Worm (Caenorhabditis elegans) whole organism, young adult: Measurements from ENCODE around the gene srh-1.
"Not testable (repeated sequence)": the region's sequence is repeated elsewhere in the genome, so short reads cannot be mapped to it uniquely, and the experiment has no call there.

Source experiments
- B0035.1 ChIP-seq: sonication (generic microtip); optimal IDR thresholded peaks from 2 replicates; lab custom pipeline; 2016; ENCODE audit warnings: missing genetic modification characterization, mild to moderate bottlenecking, missing compliant biosample characterization, missing genotype, missing genetic modification reagents
- B0261.1 ChIP-seq: sonication (generic microtip); optimal IDR thresholded peaks from 2 replicates; lab custom pipeline; 2016; ENCODE audit warnings: mild to moderate bottlenecking, missing genetic modification characterization, moderate library complexity, missing compliant biosample characterization
- F23B12.7 ChIP-seq: sonication (generic microtip); optimal IDR thresholded peaks from 2 replicates; lab custom pipeline; 2017; ENCODE audit warnings: missing genetic modification characterization, mild to moderate bottlenecking, missing compliant biosample characterization, antibody characterized with exemption, moderate library complexity; ENCODE audit not compliant: insufficient read depth
- F33H1.4 ChIP-seq: fragments of 200-800 bp; sonication (Bioruptor generic); IDR thresholded peaks from 2 replicates; pipeline ENCODE4 v1.3.6; 2022; ENCODE audit warnings: missing genetic modification reagents, missing genetic modification characterization, missing compliant biosample characterization
- F57A8.1 ChIP-seq: fragments of 200-800 bp; sonication (Bioruptor generic); optimal IDR thresholded peaks from 2 replicates; lab custom pipeline; 2018; ENCODE audit warnings: mild to moderate bottlenecking, missing genetic modification characterization, moderate library complexity, missing compliant biosample characterization
- F57C9.4 ChIP-seq: sonication (generic microtip); optimal IDR thresholded peaks from 2 replicates; lab custom pipeline; 2017; ENCODE audit warnings: mild to moderate bottlenecking, missing genetic modification characterization, missing compliant biosample characterization
- T26A5.8 ChIP-seq: sonication (generic microtip); optimal IDR thresholded peaks from 2 replicates; lab custom pipeline; 2016; ENCODE audit warnings: missing genetic modification characterization, missing compliant biosample characterization
- Y53F4B.3 ChIP-seq: fragments of 200-800 bp; sonication (Bioruptor generic); IDR thresholded peaks from 2 replicates; pipeline ENCODE4 v1.3.6; 2022; ENCODE audit warnings: missing genetic modification reagents, missing genetic modification characterization, missing compliant biosample characterization
- Y79H2A.3 ChIP-seq: fragments of 200-800 bp; sonication (Bioruptor generic); conservative IDR thresholded peaks from 2 replicates; pipeline ENCODE4 v1.3.6; 2022; ENCODE audit warnings: missing genetic modification reagents, missing genetic modification characterization, missing compliant biosample characterization
- akir-1 ChIP-seq: fragments of 200-800 bp; sonication (Bioruptor generic); optimal IDR thresholded peaks from 2 replicates; lab custom pipeline; 2018; ENCODE audit warnings: mild to moderate bottlenecking, missing genetic modification characterization, moderate library complexity, missing compliant biosample characterization
- aptf-2 ChIP-seq: fragments of 200-800 bp; sonication (Bioruptor generic); conservative IDR thresholded peaks from 2 replicates; pipeline ENCODE4 v1.3.6; 2022; ENCODE audit warnings: missing genetic modification reagents, missing genetic modification characterization, missing compliant biosample characterization
- attf-3 ChIP-seq: fragments of 200-800 bp; sonication (Bioruptor generic); conservative IDR thresholded peaks from 2 replicates; pipeline ENCODE4 v1.3.6; 2022; ENCODE audit warnings: missing genetic modification reagents, missing genetic modification characterization, missing compliant biosample characterization
- ceh-79 ChIP-seq: sonication (generic microtip); optimal IDR thresholded peaks from 2 replicates; lab custom pipeline; 2017; ENCODE audit warnings: mild to moderate bottlenecking, missing genetic modification characterization, missing compliant biosample characterization
- die-1 ChIP-seq: sonication (generic microtip); optimal IDR thresholded peaks from 2 replicates; lab custom pipeline; 2016; ENCODE audit warnings: missing genotype, mild to moderate bottlenecking, missing genetic modification characterization, missing compliant biosample characterization
- dox-1 ChIP-seq: fragments of 200-800 bp; sonication (Bioruptor generic); IDR thresholded peaks from 2 replicates; pipeline ENCODE4 v1.3.6; 2022; ENCODE audit warnings: missing genetic modification reagents, missing genetic modification characterization, missing compliant biosample characterization
- dpff-1 ChIP-seq: sonication (generic microtip); optimal IDR thresholded peaks from 2 replicates; lab custom pipeline; 2017; ENCODE audit warnings: mild to moderate bottlenecking, missing genetic modification characterization, missing compliant biosample characterization
- efl-1 ChIP-seq: fragments of 150-350 bp; optimal IDR thresholded peaks from 2 replicates; lab custom pipeline; 2014; ENCODE audit warnings: missing biosample characterization, missing genetic modification reagents, missing genetic modification characterization
- egrh-3 ChIP-seq: fragments of 200-800 bp; sonication (Bioruptor generic); IDR thresholded peaks from 2 replicates; pipeline ENCODE4 v1.3.6; 2022; ENCODE audit warnings: missing genetic modification reagents, missing genetic modification characterization, missing compliant biosample characterization
- hlh-26 ChIP-seq: fragments of 200-800 bp; sonication (Bioruptor generic); conservative IDR thresholded peaks from 2 replicates; pipeline ENCODE4 v1.3.6; 2022; ENCODE audit warnings: missing genetic modification reagents, missing genetic modification characterization, missing compliant biosample characterization
- hmg-20 ChIP-seq: fragments of 200-800 bp; sonication (Bioruptor generic); IDR thresholded peaks from 2 replicates; pipeline ENCODE4 v1.3.6; 2022; ENCODE audit warnings: missing genetic modification reagents, missing genetic modification characterization, missing compliant biosample characterization
- hrde-1 ChIP-seq: sonication (generic microtip); optimal IDR thresholded peaks from 2 replicates; lab custom pipeline; 2016; ENCODE audit warnings: missing genetic modification characterization, mild to moderate bottlenecking, missing compliant biosample characterization, moderate library complexity, missing genotype, missing genetic modification reagents, borderline replicate concordance
- lin-26 ChIP-seq: fragments of 200-800 bp; sonication (Bioruptor generic); IDR thresholded peaks from 2 replicates; pipeline ENCODE4 v1.3.6; 2022; ENCODE audit warnings: missing genetic modification reagents, missing genetic modification characterization, missing compliant biosample characterization
- lin-54 ChIP-seq: fragments of 200-800 bp; sonication (Bioruptor generic); optimal IDR thresholded peaks from 2 replicates; lab custom pipeline; 2018; ENCODE audit warnings: mild to moderate bottlenecking, missing genetic modification characterization, missing compliant biosample characterization
- lsl-1 ChIP-seq: fragments of 200-800 bp; sonication (Bioruptor generic); optimal IDR thresholded peaks from 2 replicates; lab custom pipeline; 2018; ENCODE audit warnings: mild to moderate bottlenecking, missing genetic modification characterization, moderate library complexity, missing compliant biosample characterization
- madf-6 ChIP-seq: fragments of 200-800 bp; sonication (Bioruptor generic); IDR thresholded peaks from 2 replicates; pipeline ENCODE4 v1.3.6; 2022; ENCODE audit warnings: missing genetic modification reagents, missing genetic modification characterization, missing compliant biosample characterization
- mel-28 ChIP-seq: sonication (generic microtip); optimal IDR thresholded peaks from 2 replicates; lab custom pipeline; 2016; ENCODE audit warnings: borderline replicate concordance, mild to moderate bottlenecking, missing genetic modification characterization, missing compliant biosample characterization
- sdz-38 ChIP-seq: sonication (generic microtip); optimal IDR thresholded peaks from 2 replicates; lab custom pipeline; 2016; ENCODE audit warnings: missing genotype, missing genetic modification characterization, missing compliant biosample characterization
- snpc-1.1 ChIP-seq: sonication (generic microtip); optimal IDR thresholded peaks from 2 replicates; lab custom pipeline; 2017; ENCODE audit warnings: missing genetic modification characterization, mild to moderate bottlenecking, missing compliant biosample characterization, antibody characterized with exemption, moderate library complexity, missing genotype, missing genetic modification reagents; ENCODE audit not compliant: insufficient read depth
- snpc-1.3 ChIP-seq: sonication (generic microtip); optimal IDR thresholded peaks from 2 replicates; lab custom pipeline; 2017; ENCODE audit warnings: missing genetic modification characterization, mild to moderate bottlenecking, missing compliant biosample characterization, antibody characterized with exemption, moderate library complexity, missing genotype, missing genetic modification reagents; ENCODE audit not compliant: insufficient read depth
- snpc-3.4 ChIP-seq: sonication (generic microtip); optimal IDR thresholded peaks from 2 replicates; lab custom pipeline; 2017; ENCODE audit warnings: missing genetic modification characterization, mild to moderate bottlenecking, missing compliant biosample characterization, antibody characterized with exemption, moderate library complexity, missing genotype, missing genetic modification reagents
- snpc-4 ChIP-seq, 5 experiments: fragments of 150-350 bp in 1 of 5; sonication (generic microtip) in 4 of 5; optimal IDR thresholded peaks; 2 replicates each; lab custom pipeline; 2014 to 2018; ENCODE audit warnings: missing genetic modification characterization in 5 of 5, missing biosample characterization in 3 of 5, antibody characterized with exemption in 2 of 5, mild to moderate bottlenecking in 2 of 5, missing compliant biosample characterization in 2 of 5, missing genotype in 2 of 5, moderate library complexity in 2 of 5, missing genetic modification reagents in 1 of 5
- tbx-9 ChIP-seq: sonication (generic microtip); optimal IDR thresholded peaks from 2 replicates; lab custom pipeline; 2016; ENCODE audit warnings: borderline replicate concordance, missing genetic modification characterization, inconsistent platforms, missing compliant biosample characterization
- tlf-1 ChIP-seq: fragments of 200-800 bp; sonication (Bioruptor generic); optimal IDR thresholded peaks from 2 replicates; lab custom pipeline; 2018; ENCODE audit warnings: mild to moderate bottlenecking, missing genetic modification characterization, missing compliant biosample characterization
- xnd-1 ChIP-seq: sonication (generic microtip); optimal IDR thresholded peaks from 2 replicates; lab custom pipeline; 2016; ENCODE audit warnings: missing genotype, missing genetic modification reagents, missing genetic modification characterization, missing compliant biosample characterization
- zfh-2 ChIP-seq: fragments of 200-800 bp; sonication (Bioruptor generic); conservative IDR thresholded peaks from 2 replicates; pipeline ENCODE4 v1.3.6; 2022; ENCODE audit warnings: missing genetic modification reagents, missing genetic modification characterization, missing compliant biosample characterization
- zim-3 ChIP-seq: sonication (generic microtip); optimal IDR thresholded peaks from 2 replicates; lab custom pipeline; 2017; ENCODE audit warnings: mild to moderate bottlenecking, missing genetic modification characterization, moderate library complexity, missing compliant biosample characterization

The srh-1 gene

ce11 chrV:11480734-11481133 is 4.9 kb upstream of the srh-1 start, which contains the start of gene T11F9.14:
TSS of gene T11F9.14 (minus strand) at chrV:11480834.
- not testable (repeated sequence) for TF ChIP-seq snpc-4 (GFP tag; optimal IDR thresholded peaks at IDR 0.05; lab: Kevin White, UChicago); snpc-4 (tag; optimal IDR thresholded peaks at IDR 0.05; lab: Kevin White, UChicago); sdz-38 (tag; lab: Kevin White, UChicago); F23B12.7 (tag; lab: Kevin White, UChicago)

- TF ChIP-seq lsl-1 (GFP tag; lab: Kevin White, UChicago), result peak; percentile 62
- peak; percentile 68 for TF ChIP-seq F33H1.4 (GFP tag; lab: Robert Waterston, UW)
- TF ChIP-seq madf-6, result peak; percentile 33; the same call in 1 of the 2 replicates
Observed at ce11 chrV:11483580-11484092, 2.0 kb upstream of the srh-1 start, which contains the start of gene col-157. TSS of gene col-157 (plus strand) at chrV:11484042.

ce11 chrV:11484404-11484803 is 1.3 kb upstream of the srh-1 start:
- peak; percentile 62; the same call in 1 of the 2 replicates for TF ChIP-seq egrh-3 (GFP tag; lab: Robert Waterston, UW)
- peak; percentile 65 for TF ChIP-seq zfh-2 (GFP tag; lab: Robert Waterston, UW)
- 0 out of 2 replicates have a peak, but pooled peaks have one; percentile 6 for TF ChIP-seq hmg-20 (GFP tag; lab: Robert Waterston, UW)
- no peak for TF ChIP-seq tbx-9

ce11 chrV:11486680-11487079 is 1.0 kb downstream of the srh-1 start, which contains the start of gene T11F9.10:
TSS of gene T11F9.10 (plus strand) at chrV:11486980.
- TF ChIP-seq aptf-2 (GFP tag; lab: Robert Waterston, UW), result no peak
- no peak for TF ChIP-seq tbx-9
- TF ChIP-seq F33H1.4 (GFP tag; lab: Robert Waterston, UW), result no peak
- no peak for TF ChIP-seq Y53F4B.3 (GFP tag; lab: Robert Waterston, UW)
- TF ChIP-seq B0261.1 (tag; lab: Kevin White, UChicago), result no peak

- TF ChIP-seq hmg-20 (GFP tag; lab: Robert Waterston, UW), result no peak
- no peak for TF ChIP-seq attf-3 (GFP tag; lab: Robert Waterston, UW)
- no peak for TF ChIP-seq lin-54 (GFP tag; lab: Kevin White, UChicago)
- no peak for TF ChIP-seq Y79H2A.3 (GFP tag; lab: Robert Waterston, UW)
- peak; percentile 66 for TF ChIP-seq snpc-1.1
- TF ChIP-seq tlf-1 (GFP tag; lab: Kevin White, UChicago), result no peak
- no peak for TF ChIP-seq xnd-1
- TF ChIP-seq snpc-4 (GFP tag; optimal IDR thresholded peaks at IDR 0.05; lab: Kevin White, UChicago), result no peak
- peak in 3 of 4 experiments; percentile 2 to 83 (median 70) for TF ChIP-seq snpc-4 (tag; optimal IDR thresholded peaks at IDR 0.05; lab: Kevin White, UChicago)
- no peak for TF ChIP-seq lin-26 (GFP tag; lab: Robert Waterston, UW)
- TF ChIP-seq snpc-3.4 (tag; lab: Kevin White, UChicago), result no peak
- no peak for TF ChIP-seq zfh-2 (GFP tag; lab: Robert Waterston, UW)
- no peak for TF ChIP-seq mel-28 (tag; lab: Kevin White, UChicago)
Observed at ce11 chrV:11488288-11488687, 2.6 kb downstream of the srh-1 start.

- no peak for TF ChIP-seq efl-1 (GFP tag; lab: Kevin White, UChicago)
- TF ChIP-seq Y79H2A.3 (GFP tag; lab: Robert Waterston, UW), result no peak
- TF ChIP-seq ceh-79 (tag; lab: Kevin White, UChicago), result no peak
- no peak for TF ChIP-seq T26A5.8 (tag; lab: Kevin White, UChicago)
- TF ChIP-seq dox-1 (GFP tag; lab: Robert Waterston, UW), result no peak
- TF ChIP-seq die-1, result no peak
- no peak for TF ChIP-seq hlh-26 (GFP tag; lab: Robert Waterston, UW)
- TF ChIP-seq akir-1 (GFP tag; lab: Kevin White, UChicago), result no peak
- TF ChIP-seq zim-3 (tag; lab: Kevin White, UChicago), result no peak
- no peak for TF ChIP-seq snpc-3.4 (tag; lab: Kevin White, UChicago)
- TF ChIP-seq F57C9.4 (tag; lab: Kevin White, UChicago), result no peak
- TF ChIP-seq egrh-3 (GFP tag; lab: Robert Waterston, UW), result no peak
- no peak for TF ChIP-seq snpc-1.3 (tag; lab: Kevin White, UChicago)
- no peak for TF ChIP-seq hrde-1 (tag; lab: Kevin White, UChicago)
- TF ChIP-seq B0035.1 (tag; lab: Kevin White, UChicago), result no peak
- TF ChIP-seq lin-54 (GFP tag; lab: Kevin White, UChicago), result no peak
- TF ChIP-seq F57A8.1 (GFP tag; lab: Kevin White, UChicago), result no peak
- no peak for TF ChIP-seq dpff-1
Observed at ce11 chrV:11490382-11490781, 4.7 kb downstream of the srh-1 start, which contains the start of gene dhs-19. TSS of gene dhs-19 (minus strand) at chrV:11490482.
